Fruit fly (Drosophila melanogaster) whole organism, embryonic: ENCODE measurements around the gene asl.

Source experiments
- Aef1 ChIP-seq: fragments of 200-800 bp; sonication (Bioruptor generic); IDR thresholded peaks from 3 replicates; pipeline ENCODE4 v1.3.6; 2022; ENCODE audit warnings: missing biosample characterization, missing genetic modification characterization
- Bgb ChIP-seq: fragments of 200-800 bp; sonication (Bioruptor generic); IDR thresholded peaks from 2 replicates; pipeline ENCODE4 v1.3.6; 2022; ENCODE audit warnings: missing biosample characterization, missing genetic modification characterization; ENCODE audit not compliant: partially characterized antibody
- CG14441 ChIP-seq: fragments of 200-800 bp; sonication (Bioruptor generic); IDR thresholded peaks from 2 replicates; pipeline ENCODE4 v1.3.6; 2022; ENCODE audit warnings: missing biosample characterization, missing genetic modification characterization
- CG1603 ChIP-seq: fragments of 200-800 bp; sonication (Bioruptor generic); optimal IDR thresholded peaks from 2 replicates; lab custom pipeline; 2019; ENCODE audit warnings: missing biosample characterization, mild to moderate bottlenecking, missing genetic modification characterization, moderate library complexity
- CG16863 ChIP-seq: fragments of 200-800 bp; sonication (Bioruptor generic); optimal IDR thresholded peaks from 3 replicates; lab custom pipeline; 2016; ENCODE audit warnings: missing biosample characterization, missing genetic modification characterization
- CG2889 ChIP-seq: fragments of 200-800 bp; sonication (Bioruptor generic); IDR thresholded peaks from 3 replicates; pipeline ENCODE4 v1.3.6; 2022; ENCODE audit warnings: missing biosample characterization, missing genetic modification characterization
- CG30020 ChIP-seq: fragments of 200-800 bp; optimal IDR thresholded peaks from 2 replicates; lab custom pipeline; 2019; ENCODE audit warnings: missing biosample characterization, mild to moderate bottlenecking, missing genetic modification characterization, moderate library complexity
- CG32772 ChIP-seq: fragments of 200-800 bp; sonication (Bioruptor generic); IDR thresholded peaks from 2 replicates; pipeline ENCODE4 v1.3.6; 2022; ENCODE audit warnings: missing biosample characterization, missing genetic modification characterization
- CG34224 ChIP-seq: fragments of 200-800 bp; sonication (Bioruptor generic); IDR thresholded peaks from 3 replicates; pipeline ENCODE4 v1.3.6; 2022; ENCODE audit warnings: missing biosample characterization, missing genetic modification characterization; ENCODE audit not compliant: partially characterized antibody
- CG34376 ChIP-seq: fragments of 200-800 bp; sonication (Bioruptor generic); optimal IDR thresholded peaks from 2 replicates; lab custom pipeline; 2018; ENCODE audit warnings: missing biosample characterization, mild to moderate bottlenecking, missing genetic modification characterization
- CG3838 ChIP-seq: fragments of 200-800 bp; sonication (Bioruptor generic); optimal IDR thresholded peaks from 3 replicates; lab custom pipeline; 2016; ENCODE audit warnings: missing biosample characterization, missing genetic modification characterization
- CG42726 ChIP-seq: fragments of 200-800 bp; sonication (Bioruptor generic); IDR thresholded peaks from 2 replicates; pipeline ENCODE4 v1.3.6; 2022; ENCODE audit warnings: missing biosample characterization, missing genetic modification characterization; ENCODE audit not compliant: partially characterized antibody
- CG6813 ChIP-seq: fragments of 200-800 bp; sonication (Bioruptor generic); optimal IDR thresholded peaks from 2 replicates; lab custom pipeline; 2017; ENCODE audit warnings: missing biosample characterization, missing genetic modification characterization, mild to moderate bottlenecking, moderate library complexity, missing genetic modification reagents
- CG7357 ChIP-seq: fragments of 200-800 bp; sonication (Bioruptor generic); IDR thresholded peaks from 3 replicates; pipeline ENCODE4 v1.3.6; 2022; ENCODE audit warnings: missing biosample characterization, missing genetic modification characterization
- CG7987 ChIP-seq: fragments of 200-800 bp; sonication (Bioruptor generic); optimal IDR thresholded peaks from 2 replicates; lab custom pipeline; 2018; ENCODE audit warnings: missing biosample characterization, mild to moderate bottlenecking, missing genetic modification characterization, moderate library complexity
- CG8281 ChIP-seq: fragments of 200-800 bp; sonication (Bioruptor generic); optimal IDR thresholded peaks from 2 replicates; lab custom pipeline; 2018; ENCODE audit warnings: missing biosample characterization, mild to moderate bottlenecking, missing genetic modification characterization, moderate library complexity
- CG8478 ChIP-seq: fragments of >200 bp; optimal IDR thresholded peaks from 2 replicates; lab custom pipeline; 2018
- CG8944 ChIP-seq: fragments of 200-800 bp; sonication (Bioruptor generic); optimal IDR thresholded peaks from 3 replicates; lab custom pipeline; 2016; ENCODE audit warnings: missing biosample characterization, missing genetic modification characterization
- CG9437 ChIP-seq: fragments of 200-800 bp; sonication (Bioruptor generic); optimal IDR thresholded peaks from 2 replicates; lab custom pipeline; 2018; ENCODE audit warnings: missing biosample characterization, mild to moderate bottlenecking, missing genetic modification characterization
- CG9727 ChIP-seq: fragments of 200-800 bp; sonication (Bioruptor generic); optimal IDR thresholded peaks from 3 replicates; lab custom pipeline; 2017; ENCODE audit warnings: missing biosample characterization, mild to moderate bottlenecking, missing genetic modification characterization
- CoRest ChIP-seq: fragments of 200-800 bp; sonication (Bioruptor generic); optimal IDR thresholded peaks from 3 replicates; lab custom pipeline; 2018; ENCODE audit warnings: missing biosample characterization, mild to moderate bottlenecking, missing genetic modification characterization, moderate library complexity
- Dfd ChIP-seq, 2 experiments: fragments of >200 bp; optimal IDR thresholded peaks; 2 replicates each; lab custom pipeline; 2017; ENCODE audit warnings: missing biosample characterization in 2 of 2, missing genetic modification characterization in 2 of 2
- Dll ChIP-seq: fragments of 200-800 bp; sonication (Bioruptor generic); IDR thresholded peaks from 4 replicates; pipeline ENCODE4 v1.3.6; 2022; ENCODE audit warnings: missing biosample characterization, missing genetic modification characterization; ENCODE audit not compliant: partially characterized antibody
- Dp ChIP-seq: fragments of 200-800 bp; sonication (Bioruptor generic); optimal IDR thresholded peaks from 2 replicates; lab custom pipeline; 2018; ENCODE audit warnings: missing biosample characterization, mild to moderate bottlenecking, missing genetic modification characterization, moderate library complexity
- HmgD ChIP-seq: fragments of 200-800 bp; sonication (Bioruptor generic); optimal IDR thresholded peaks from 3 replicates; lab custom pipeline; 2016; ENCODE audit warnings: missing biosample characterization, missing genetic modification characterization
- Lim3 ChIP-seq: fragments of 200-800 bp; sonication (Bioruptor generic); IDR thresholded peaks from 2 replicates; pipeline ENCODE4 v1.3.6; 2022; ENCODE audit warnings: missing biosample characterization, missing genetic modification characterization
- MESR4 ChIP-seq: fragments of 200-800 bp; sonication (Bioruptor generic); optimal IDR thresholded peaks from 2 replicates; lab custom pipeline; 2018; ENCODE audit warnings: missing biosample characterization, mild to moderate bottlenecking, missing genetic modification characterization, moderate library complexity
- Meics ChIP-seq: fragments of 200-800 bp; sonication (Bioruptor generic); optimal IDR thresholded peaks from 2 replicates; lab custom pipeline; 2017; ENCODE audit warnings: missing biosample characterization, mild to moderate bottlenecking, missing genetic modification characterization
- Mrtf ChIP-seq: fragments of 200-800 bp; sonication (Bioruptor generic); IDR thresholded peaks from 3 replicates; pipeline ENCODE4 v1.3.6; 2022; ENCODE audit warnings: missing biosample characterization, missing genetic modification characterization
- NC2α ChIP-seq: fragments of 200-800 bp; sonication (Bioruptor generic); optimal IDR thresholded peaks from 2 replicates; lab custom pipeline; 2016; ENCODE audit warnings: missing biosample characterization, missing genetic modification characterization
- Nf-YC ChIP-seq: fragments of 200-800 bp; optimal IDR thresholded peaks from 3 replicates; lab custom pipeline; 2019; ENCODE audit warnings: missing biosample characterization, mild to moderate bottlenecking, missing genetic modification characterization, moderate library complexity
- Scr ChIP-seq: fragments of 200-800 bp; sonication (Bioruptor generic); IDR thresholded peaks from 2 replicates; pipeline ENCODE4 v1.3.6; 2022; ENCODE audit warnings: missing biosample characterization, missing genetic modification characterization; ENCODE audit not compliant: partially characterized antibody
- Sin3A ChIP-seq: fragments of >200 bp; optimal IDR thresholded peaks from 2 replicates; lab custom pipeline; 2018
- Sry-β ChIP-seq: fragments of 200-800 bp; sonication (Bioruptor generic); optimal IDR thresholded peaks from 2 replicates; lab custom pipeline; 2018; ENCODE audit warnings: missing biosample characterization, mild to moderate bottlenecking, missing genetic modification characterization, moderate library complexity
- Sry-δ ChIP-seq: fragments of 200-800 bp; sonication (Bioruptor generic); optimal IDR thresholded peaks from 2 replicates; lab custom pipeline; 2016; ENCODE audit warnings: missing biosample characterization, missing genetic modification characterization
- YL-1 ChIP-seq: fragments of 200-800 bp; sonication (Bioruptor generic); optimal IDR thresholded peaks from 3 replicates; lab custom pipeline; 2017; ENCODE audit warnings: missing biosample characterization, mild to moderate bottlenecking, missing genetic modification characterization
- crol ChIP-seq: fragments of 200-800 bp; sonication (Bioruptor generic); IDR thresholded peaks from 2 replicates; pipeline ENCODE4 v1.3.6; 2022; ENCODE audit warnings: missing biosample characterization, missing genetic modification characterization
- dmrt99B ChIP-seq: fragments of 200-800 bp; sonication (Bioruptor generic); optimal IDR thresholded peaks from 2 replicates; lab custom pipeline; 2018; ENCODE audit warnings: missing biosample characterization, mild to moderate bottlenecking, missing genetic modification characterization, moderate library complexity
- fd64A ChIP-seq: fragments of 200-800 bp; sonication (Bioruptor generic); optimal IDR thresholded peaks from 3 replicates; lab custom pipeline; 2018; ENCODE audit warnings: missing biosample characterization, mild to moderate bottlenecking, missing genetic modification characterization
- gem ChIP-seq: fragments of 200-800 bp; sonication (Bioruptor generic); optimal IDR thresholded peaks from 2 replicates; lab custom pipeline; 2019; ENCODE audit warnings: missing biosample characterization, mild to moderate bottlenecking, missing genetic modification characterization, moderate library complexity
- insv ChIP-seq, 2 experiments: fragments of 200-800 bp; sonication (Bioruptor generic); optimal IDR thresholded peaks; 3 replicates each; lab custom pipeline; 2016 to 2018; ENCODE audit warnings: missing biosample characterization in 2 of 2, missing genetic modification characterization in 2 of 2
- knrl ChIP-seq: fragments of 200-800 bp; sonication (Bioruptor generic); IDR thresholded peaks from 3 replicates; pipeline ENCODE4 v1.3.6; 2022; ENCODE audit warnings: missing biosample characterization, missing genetic modification characterization; ENCODE audit not compliant: partially characterized antibody
- mirr ChIP-seq: fragments of 200-800 bp; sonication (Bioruptor generic); optimal IDR thresholded peaks from 3 replicates; lab custom pipeline; 2018; ENCODE audit warnings: missing biosample characterization, mild to moderate bottlenecking, missing genetic modification characterization
- nerfin-1 ChIP-seq: fragments of 200-800 bp; sonication (Bioruptor generic); optimal IDR thresholded peaks from 3 replicates; lab custom pipeline; 2019; ENCODE audit warnings: missing biosample characterization, mild to moderate bottlenecking, missing genetic modification characterization, moderate library complexity
- otp ChIP-seq: fragments of 200-800 bp; sonication (Bioruptor generic); IDR thresholded peaks from 3 replicates; pipeline ENCODE4, ENCODE4 v1.3.6; 2022; ENCODE audit warnings: missing biosample characterization, missing genetic modification characterization
- pros ChIP-seq: fragments of 200-800 bp; sonication (Bioruptor generic); optimal IDR thresholded peaks from 3 replicates; lab custom pipeline; 2019; ENCODE audit warnings: missing biosample characterization, mild to moderate bottlenecking, missing genetic modification characterization, moderate library complexity
- pzg ChIP-seq: fragments of 200-800 bp; sonication (Bioruptor generic); optimal IDR thresholded peaks from 3 replicates; lab custom pipeline; 2018; ENCODE audit warnings: missing biosample characterization, mild to moderate bottlenecking, missing genetic modification characterization, moderate library complexity
- row ChIP-seq: fragments of 200-800 bp; sonication (Bioruptor generic); IDR thresholded peaks from 3 replicates; pipeline ENCODE4 v1.3.6; 2022; ENCODE audit warnings: missing biosample characterization, missing genetic modification characterization
- salm ChIP-seq: fragments of 200-800 bp; sonication (Bioruptor generic); optimal IDR thresholded peaks from 2 replicates; lab custom pipeline; 2018; ENCODE audit warnings: missing biosample characterization, mild to moderate bottlenecking, missing genetic modification characterization
- stc ChIP-seq: fragments of 200-800 bp; sonication (Bioruptor generic); IDR thresholded peaks from 2 replicates; pipeline ENCODE4 v1.3.6; 2022; ENCODE audit warnings: missing biosample characterization, missing genetic modification characterization

The asl gene

DNA sequence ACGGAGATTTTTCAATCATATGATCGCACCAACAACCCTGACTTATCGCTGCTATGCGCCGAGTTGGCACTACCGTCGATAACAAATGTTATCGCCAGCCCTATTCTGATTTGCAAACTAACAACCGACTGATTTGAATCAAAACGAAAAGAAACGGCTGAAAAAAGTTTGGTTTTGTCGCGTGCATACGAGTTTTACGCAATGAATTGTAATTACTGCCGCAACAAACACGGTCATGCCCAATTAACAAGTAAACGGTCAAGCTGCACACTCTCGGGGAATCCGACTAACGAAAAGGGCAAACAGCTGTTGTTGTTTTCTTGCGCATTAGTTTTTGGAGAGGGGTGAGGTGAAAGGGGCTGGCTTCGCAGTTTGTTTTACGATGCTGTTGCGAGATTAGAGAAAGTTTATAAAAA, 41.6 kb downstream of the asl start, which contains the start of the genes CG14671 and CG12746:
TSS of gene CG14671 (minus strand) at position 41 of the 416 bp plus-strand sequence.
TSS of gene CG12746 (plus strand) at position 91 of the 416 bp plus-strand sequence.
- no peak for TF ChIP-seq salm
- TF ChIP-seq Dp (GFP tag; lab: Kevin White, UChicago): peak; percentile 60
- TF ChIP-seq knrl (GFP tag; lab: Robert Waterston, UW): 0 out of 3 replicates have a peak, but pooled peaks have one; percentile 9
- no peak for TF ChIP-seq CG9727 (GFP tag; lab: Kevin White, UChicago)
- no peak for TF ChIP-seq CG42726 (GFP tag; lab: Robert Waterston, UW)
- TF ChIP-seq NC2α (GFP tag; lab: Kevin White, UChicago): no peak
- 0 out of 3 replicates have a peak, but pooled peaks have one; percentile 7 for TF ChIP-seq otp (GFP tag; lab: Robert Waterston, UW)
- no peak for TF ChIP-seq gem (tag; lab: Kevin White, UChicago)
- TF ChIP-seq Dll: peak; percentile 51; the same call in 2 of the 4 replicates
- no peak for TF ChIP-seq HmgD (GFP tag; lab: Kevin White, UChicago)
- no peak for TF ChIP-seq CG7987 (GFP tag; lab: Kevin White, UChicago)
- peak; percentile 28 for TF ChIP-seq CG30020 (tag; lab: Kevin White, UChicago)
- TF ChIP-seq Nf-YC (tag; lab: Kevin White, UChicago): peak; percentile 66
- peak; percentile 94 for TF ChIP-seq crol (GFP tag; lab: Robert Waterston, UW)
- no peak for TF ChIP-seq Dfd (GFP tag; optimal IDR thresholded peaks at IDR 0.05; lab: Kevin White, UChicago)
- peak; percentile 4 for TF ChIP-seq Sry-δ (GFP tag; lab: Kevin White, UChicago)
- peak; percentile 31 for TF ChIP-seq CG34376 (GFP tag; lab: Kevin White, UChicago)
- no peak for TF ChIP-seq CG7357
- no peak for TF ChIP-seq CG16863 (GFP tag; lab: Kevin White, UChicago)
- TF ChIP-seq CG2889: no peak
- peak in 1 of 2 experiments; percentile 94 for TF ChIP-seq insv (GFP tag; optimal IDR thresholded peaks at IDR 0.05; lab: Kevin White, UChicago)
- TF ChIP-seq Mrtf (GFP tag; lab: Robert Waterston, UW): 0 out of 3 replicates have a peak, but pooled peaks have one; percentile 26
- TF ChIP-seq CoRest (tag; lab: Kevin White, UChicago): peak; percentile 13
- no peak for TF ChIP-seq Meics (GFP tag; lab: Kevin White, UChicago)
- TF ChIP-seq pzg (GFP tag; lab: Kevin White, UChicago): peak; percentile 63
- no peak for TF ChIP-seq CG3838 (GFP tag; lab: Kevin White, UChicago)
- TF ChIP-seq fd64A (GFP tag; lab: Kevin White, UChicago): peak; percentile 4
- peak; percentile 20; the same call in 1 of the 2 replicates for TF ChIP-seq Bgb
- peak; percentile 38 for TF ChIP-seq CG1603 (tag; lab: Kevin White, UChicago)
- peak; percentile 22 for TF ChIP-seq mirr (GFP tag; lab: Kevin White, UChicago)
- TF ChIP-seq Aef1 (GFP tag; lab: Robert Waterston, UW): 0 out of 3 replicates have a peak, but pooled peaks have one; percentile 21
- no peak for TF ChIP-seq CG14441 (GFP tag; lab: Robert Waterston, UW)
- no peak for TF ChIP-seq stc
- TF ChIP-seq YL-1 (GFP tag; lab: Kevin White, UChicago): peak; percentile 38
- TF ChIP-seq CG34224: 0 out of 3 replicates have a peak, but pooled peaks have one; percentile 27
- TF ChIP-seq CG32772 (GFP tag; lab: Robert Waterston, UW): no peak
- peak; percentile 50 for TF ChIP-seq MESR4 (GFP tag; lab: Kevin White, UChicago)
- no peak for TF ChIP-seq CG8478 (lab: Kevin White, UChicago)
- no peak for TF ChIP-seq nerfin-1 (tag; lab: Kevin White, UChicago)
- TF ChIP-seq dmrt99B: no peak
- no peak for TF ChIP-seq CG8944 (GFP tag; lab: Kevin White, UChicago)
- TF ChIP-seq Sin3A (lab: Kevin White, UChicago): peak; percentile 62
- TF ChIP-seq Scr (GFP tag; lab: Robert Waterston, UW): peak; percentile 39; the same call in 1 of the 2 replicates
- no peak for TF ChIP-seq CG8281 (tag; lab: Kevin White, UChicago)
- TF ChIP-seq row: 0 out of 3 replicates have a peak, but pooled peaks have one; percentile 17
- TF ChIP-seq pros: no peak
- TF ChIP-seq Sry-β (GFP tag; lab: Kevin White, UChicago): peak; percentile 88
- TF ChIP-seq CG6813 (GFP tag; lab: Kevin White, UChicago): no peak
- TF ChIP-seq Lim3: no peak
- TF ChIP-seq CG9437 (GFP tag; lab: Kevin White, UChicago): no peak
